Worm (Caenorhabditis elegans) whole organism, midembryonic: Measurements from ENCODE around the gene B0034.1.

Experiments used
- T22C8.4 ChIP-seq: fragments of 200-800 bp; sonication (Bioruptor generic); IDR thresholded peaks from 2 replicates; pipeline ENCODE4 v1.3.6; 2022; ENCODE audit warnings: missing genetic modification characterization, missing compliant biosample characterization
- cog-1 ChIP-seq: sonication (generic microtip); optimal IDR thresholded peaks from 2 replicates; lab custom pipeline; 2016; ENCODE audit warnings: missing genetic modification characterization, missing compliant biosample characterization
- flt-1 ChIP-seq: fragments of 200-800 bp; sonication (Bioruptor generic); IDR thresholded peaks from 2 replicates; pipeline ENCODE4 v1.3.6; 2022; ENCODE audit warnings: missing genetic modification characterization, missing compliant biosample characterization
- med-1 ChIP-seq: sonication (generic microtip); optimal IDR thresholded peaks from 2 replicates; lab custom pipeline; 2017; ENCODE audit warnings: missing genetic modification characterization, mild to moderate bottlenecking, missing compliant biosample characterization, antibody characterized with exemption, missing genetic modification reagents; ENCODE audit not compliant: insufficient read depth
- ztf-29 ChIP-seq: fragments of 200-800 bp; sonication (Bioruptor generic); IDR thresholded peaks from 2 replicates; pipeline ENCODE4 v1.3.6; 2022; ENCODE audit warnings: missing genetic modification reagents, missing genetic modification characterization, missing compliant biosample characterization

DNA sequence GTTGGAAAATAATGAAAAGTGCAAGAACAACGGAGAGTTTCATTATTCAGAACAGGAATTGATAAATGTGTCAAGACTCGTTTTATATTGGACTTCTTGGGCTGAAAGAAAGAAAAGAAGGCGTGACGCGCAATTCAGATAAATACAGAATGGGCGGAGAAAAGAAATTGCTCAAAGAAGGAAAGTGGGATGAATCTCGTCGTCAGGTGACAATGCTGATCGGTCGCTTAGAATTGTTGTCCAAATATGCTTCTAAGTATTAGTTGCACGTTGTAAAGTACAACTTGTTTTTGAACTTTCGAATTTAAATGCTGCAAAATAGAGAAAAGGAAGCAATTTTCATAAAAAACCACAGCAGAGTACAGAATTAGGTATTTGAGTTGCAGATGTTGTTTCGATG, 22.5 kb downstream of the B0034.1 start, which contains the start of gene ins-3:
- TF ChIP-seq cog-1 (tag; lab: Kevin White, UChicago) (no peak), flt-1 (GFP tag; lab: Robert Waterston, UW) (no peak), med-1 (GFP tag; lab: Kevin White, UChicago) (no peak), ztf-29 (GFP tag; lab: Robert Waterston, UW) (no peak), T22C8.4 (GFP tag; lab: Robert Waterston, UW) (no peak)
